Fruit fly (Drosophila melanogaster): ENCODE results near the gene CG15892.

The CG15892 gene

DNA sequence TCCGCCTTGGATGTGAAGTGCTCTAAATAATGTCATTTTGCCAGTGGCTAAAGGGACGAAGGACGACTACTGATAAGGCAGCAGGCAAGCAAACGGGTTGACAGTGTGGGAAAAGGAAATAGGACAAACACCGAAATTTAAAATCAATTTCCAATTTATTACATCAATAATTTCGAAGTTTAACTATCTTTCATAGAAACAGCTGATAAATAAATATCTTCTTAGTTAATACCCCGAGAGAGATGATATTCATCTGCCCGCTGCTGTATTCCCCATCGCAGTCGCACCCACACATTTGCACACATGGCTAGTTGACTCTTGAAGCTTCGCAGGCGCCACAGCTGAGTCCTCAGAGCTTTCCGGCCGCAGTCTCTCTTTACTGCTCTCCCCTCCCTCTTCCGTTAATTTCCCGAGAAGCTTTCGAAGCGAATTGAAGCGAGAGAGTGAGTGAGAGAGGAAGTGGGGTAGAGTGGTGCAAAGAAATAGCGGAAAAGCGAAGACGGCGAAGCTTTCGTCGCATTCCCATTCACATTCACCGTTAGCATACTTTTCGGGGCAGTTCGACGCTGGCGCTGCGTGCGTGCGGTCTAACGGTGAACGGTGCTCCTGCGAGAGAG is 22.8 kb upstream of the CG15892 start (continued):
- TF ChIP-seq CG8944 (GFP tag; optimal IDR thresholded peaks at IDR 0.05) (peak; percentile 36), Lhr (GFP tag; optimal IDR thresholded peaks at IDR 0.05) (no peak), NC2β (GFP tag; optimal IDR thresholded peaks at IDR 0.05) (no peak), CG12659 (GFP tag; optimal IDR thresholded peaks at IDR 0.05) (peak; percentile 66), CG18619 (GFP tag; optimal IDR thresholded peaks at IDR 0.05) (peak; percentile 66), ATbp (GFP tag; optimal IDR thresholded peaks at IDR 0.05) (peak; percentile 51), Bteb2 (GFP tag; optimal IDR thresholded peaks at IDR 0.05) (no peak), CG32772 (GFP tag; IDR thresholded peaks at IDR 0.05) (peak; percentile 53), BtbVII (GFP tag; optimal IDR thresholded peaks at IDR 0.05) (peak; percentile 51), HLHmδ (GFP tag; optimal IDR thresholded peaks at IDR 0.05) (no peak), CkIIα-i1 (GFP tag; IDR thresholded peaks at IDR 0.05) (no peak), gsb-n (tag; optimal IDR thresholded peaks at IDR 0.05) (no peak), gro (GFP tag; optimal IDR thresholded peaks at IDR 0.05) (peak; percentile 65), Hsf (GFP tag; optimal IDR thresholded peaks at IDR 0.05) (peak; percentile 60), Taf1 (GFP tag; IDR thresholded peaks at IDR 0.05) (peak; percentile 76), Dip3 (GFP tag; optimal IDR thresholded peaks at IDR 0.05) (peak; percentile 36), CG17802 (tag; optimal IDR thresholded peaks at IDR 0.05) (no peak), CG1024 (GFP tag; IDR thresholded peaks at IDR 0.05) (no peak), psq (GFP tag; optimal IDR thresholded peaks at IDR 0.05) (no peak), wdn (GFP tag; IDR thresholded peaks at IDR 0.05) (peak; percentile 66), Trl (optimal IDR thresholded peaks at IDR 0.05) (no peak), Trl (GFP tag; optimal IDR thresholded peaks at IDR 0.05) (no peak), CG2129 (GFP tag; IDR thresholded peaks at IDR 0.05; ENCODE audit: partially characterized antibody) (no peak), NfI (GFP tag; optimal IDR thresholded peaks at IDR 0.05) (peak; percentile 48), CG4404 (GFP tag; IDR thresholded peaks at IDR 0.05) (peak; percentile 33; the same call in 1 of the 2 replicates), Hr3 (GFP tag; optimal IDR thresholded peaks at IDR 0.05) (peak; percentile 28), CG1602 (GFP tag; optimal IDR thresholded peaks at IDR 0.05) (no peak), Xbp1 (GFP tag; optimal IDR thresholded peaks at IDR 0.05) (peak; percentile 38), slp2 (GFP tag; optimal IDR thresholded peaks at IDR 0.05) (no peak), klu (GFP tag; IDR thresholded peaks at IDR 0.05) (0 out of 2 replicates have a peak, but pooled peaks have one; percentile 30), pfk (GFP tag; optimal IDR thresholded peaks at IDR 0.05) (no peak), dm (GFP tag; optimal IDR thresholded peaks at IDR 0.05) (no peak), al (GFP tag; IDR thresholded peaks at IDR 0.05) (peak; percentile 48; the same call in 1 of the 2 replicates), CG7987 (GFP tag; optimal IDR thresholded peaks at IDR 0.05) (no peak), CG15514 (GFP tag; optimal IDR thresholded peaks at IDR 0.05) (peak; percentile 55), NFAT (GFP tag; IDR thresholded peaks at IDR 0.05) (peak; percentile 66; the same call in 1 of the 2 replicates), chinmo (GFP tag; IDR thresholded peaks at IDR 0.05; ENCODE audit: partially characterized antibody) (no peak), CG13287 (GFP tag; IDR thresholded peaks at IDR 0.05; ENCODE audit: partially characterized antibody) (no peak), ems (GFP tag; optimal IDR thresholded peaks at IDR 0.05) (no peak), Mad (GFP tag; optimal IDR thresholded peaks at IDR 0.05) (no peak), Dref (GFP tag; IDR thresholded peaks at IDR 0.05) (no peak), row (GFP tag; IDR thresholded peaks at IDR 0.05) (peak; percentile 83), CG14860 (GFP tag; IDR thresholded peaks at IDR 0.05; ENCODE audit: partially characterized antibody) (no peak), Lpt (GFP tag; optimal IDR thresholded peaks at IDR 0.05) (no peak), CG9437 (GFP tag; optimal IDR thresholded peaks at IDR 0.05) (peak; percentile 38), danr (GFP tag; IDR thresholded peaks at IDR 0.05) (peak; percentile 34; the same call in 1 of the 2 replicates), Adf1 (GFP tag; IDR thresholded peaks at IDR 0.05) (peak; percentile 18; the same call in 1 of the 2 replicates), Stat92E (GFP tag; optimal IDR thresholded peaks at IDR 0.05) (no peak), chn (GFP tag; optimal IDR thresholded peaks at IDR 0.05) (peak; percentile 42), ham (GFP tag; IDR thresholded peaks at IDR 0.05) (no peak; the same call in 1 of the 2 replicates)
